Worm (Caenorhabditis elegans): ENCODE measurements around the gene ZK938.10.

- TF ChIP-seq W03F9.2 (tag; optimal IDR thresholded peaks at IDR 0.05): no peak
- no peak for TF ChIP-seq dao-5 (tag; optimal IDR thresholded peaks at IDR 0.05)
- no peak for TF ChIP-seq him-1 (tag; optimal IDR thresholded peaks at IDR 0.05)
These were observed 10.5 kb downstream of the ZK938.10 start, which contains the start of gene ZK938.11 for ce11 chrII:9840313-9840712.
